Fruit fly (Drosophila melanogaster): ENCODE results near the gene CG4911.

The CG4911 gene

dm6 chr3L:9028057-9028456 is 44.5 kb downstream of the CG4911 start (continued):
- TF ChIP-seq CG18599 (GFP tag; optimal IDR thresholded peaks at IDR 0.05), result no peak
- no peak for TF ChIP-seq CG12236 (GFP tag; optimal IDR thresholded peaks at IDR 0.05)
- TF ChIP-seq CG7963 (GFP tag; IDR thresholded peaks at IDR 0.05; ENCODE audit: partially characterized antibody), result no peak
- no peak for TF ChIP-seq schlank (tag; optimal IDR thresholded peaks at IDR 0.05)
- TF ChIP-seq Tbp (GFP tag; optimal IDR thresholded peaks at IDR 0.05), result no peak
- no peak for TF ChIP-seq trh (GFP tag; optimal IDR thresholded peaks at IDR 0.05)
- TF ChIP-seq lilli (GFP tag; optimal IDR thresholded peaks at IDR 0.05), result peak; percentile 27
- TF ChIP-seq CG5180 (GFP tag; optimal IDR thresholded peaks at IDR 0.05), result no peak
- TF ChIP-seq CG10209 (GFP tag; optimal IDR thresholded peaks at IDR 0.05), result peak; percentile 31
- no peak for TF ChIP-seq jigr1 (GFP tag; IDR thresholded peaks at IDR 0.05)
- no peak for TF ChIP-seq Dip3 (GFP tag; optimal IDR thresholded peaks at IDR 0.05)
- TF ChIP-seq CG32772 (GFP tag; IDR thresholded peaks at IDR 0.05), result no peak
- TF ChIP-seq Asciz (GFP tag; optimal IDR thresholded peaks at IDR 0.05), result no peak
- peak; percentile 35 for TF ChIP-seq bcd (GFP tag; optimal IDR thresholded peaks at IDR 0.05)
- TF ChIP-seq CG17912 (GFP tag; optimal IDR thresholded peaks at IDR 0.05), result no peak
- TF ChIP-seq CG30431 (GFP tag; optimal IDR thresholded peaks at IDR 0.05), result peak; percentile 33
- no peak for TF ChIP-seq exex (tag; optimal IDR thresholded peaks at IDR 0.05)
- TF ChIP-seq trem (tag; optimal IDR thresholded peaks at IDR 0.05), result peak; percentile 32
- TF ChIP-seq sob (GFP tag; IDR thresholded peaks at IDR 0.05), result no peak
- peak; percentile 22 for TF ChIP-seq Antp (GFP tag; optimal IDR thresholded peaks at IDR 0.05)
- TF ChIP-seq chn (GFP tag; optimal IDR thresholded peaks at IDR 0.05), result peak; percentile 44
- TF ChIP-seq sisA (GFP tag; IDR thresholded peaks at IDR 0.05), result peak; percentile 41; the same call in 1 of the 2 replicates
- TF ChIP-seq eyg (GFP tag; optimal IDR thresholded peaks at IDR 0.05), result no peak
- no peak for TF ChIP-seq ab (GFP tag; optimal IDR thresholded peaks at IDR 0.05)
- TF ChIP-seq z (GFP tag; IDR thresholded peaks at IDR 0.05), result no peak
- peak; percentile 53 for TF ChIP-seq CG2202 (tag; optimal IDR thresholded peaks at IDR 0.05)
- 0 out of 3 replicates have a peak, but pooled peaks have one; percentile 13 for TF ChIP-seq otp (GFP tag; IDR thresholded peaks at IDR 0.05)
- no peak for TF ChIP-seq gfzf (GFP tag; optimal IDR thresholded peaks at IDR 0.05)
- peak; percentile 27 for TF ChIP-seq CG8944 (GFP tag; optimal IDR thresholded peaks at IDR 0.05)
- peak; percentile 66 for TF ChIP-seq Oli (tag; optimal IDR thresholded peaks at IDR 0.05)
- TF ChIP-seq toy (GFP tag; IDR thresholded peaks at IDR 0.05), result no peak
- no peak for TF ChIP-seq pros (GFP tag; optimal IDR thresholded peaks at IDR 0.05)
- TF ChIP-seq CG11504 (tag; optimal IDR thresholded peaks at IDR 0.05), result peak; percentile 60
- TF ChIP-seq CG10274 (GFP tag; optimal IDR thresholded peaks at IDR 0.05), result no peak
- no peak for TF ChIP-seq CG2129 (GFP tag; IDR thresholded peaks at IDR 0.05; ENCODE audit: partially characterized antibody)
- TF ChIP-seq CG2889 (GFP tag; IDR thresholded peaks at IDR 0.05), result no peak
- no peak for TF ChIP-seq CG7745 (tag; optimal IDR thresholded peaks at IDR 0.05)
- no peak for TF ChIP-seq Gug (GFP tag; IDR thresholded peaks at IDR 0.05)
- peak; percentile 31 for TF ChIP-seq Xbp1 (GFP tag; optimal IDR thresholded peaks at IDR 0.05)
- no peak for TF ChIP-seq sens-2 (GFP tag; IDR thresholded peaks at IDR 0.05)
- no peak for TF ChIP-seq CG11085 (GFP tag; IDR thresholded peaks at IDR 0.05)
- TF ChIP-seq CTCF (GFP tag; optimal IDR thresholded peaks at IDR 0.05), result no peak
- TF ChIP-seq sima (GFP tag; optimal IDR thresholded peaks at IDR 0.05), result no peak
- no peak for TF ChIP-seq CG3065 (GFP tag; optimal IDR thresholded peaks at IDR 0.05)
- no peak for TF ChIP-seq Doc2 (GFP tag; IDR thresholded peaks at IDR 0.05)
- no peak for TF ChIP-seq Nf-YC (tag; optimal IDR thresholded peaks at IDR 0.05)
- TF ChIP-seq Drgx (GFP tag; IDR thresholded peaks at IDR 0.05), result no peak
- TF ChIP-seq aop (GFP tag; IDR thresholded peaks at IDR 0.05), result no peak
- no peak for TF ChIP-seq corto (GFP tag; optimal IDR thresholded peaks at IDR 0.05)
- TF ChIP-seq CG17568 (GFP tag; optimal IDR thresholded peaks at IDR 0.05), result no peak
- peak; percentile 31; the same call in 1 of the 2 replicates for TF ChIP-seq CG4404 (GFP tag; IDR thresholded peaks at IDR 0.05)
- TF ChIP-seq CG10462 (GFP tag; optimal IDR thresholded peaks at IDR 0.05), result no peak
- TF ChIP-seq fru (optimal IDR thresholded peaks at IDR 0.05), result no peak
